Worm (Caenorhabditis elegans): ENCODE measurements around the gene ttr-6.

The ttr-6 gene

DNA sequence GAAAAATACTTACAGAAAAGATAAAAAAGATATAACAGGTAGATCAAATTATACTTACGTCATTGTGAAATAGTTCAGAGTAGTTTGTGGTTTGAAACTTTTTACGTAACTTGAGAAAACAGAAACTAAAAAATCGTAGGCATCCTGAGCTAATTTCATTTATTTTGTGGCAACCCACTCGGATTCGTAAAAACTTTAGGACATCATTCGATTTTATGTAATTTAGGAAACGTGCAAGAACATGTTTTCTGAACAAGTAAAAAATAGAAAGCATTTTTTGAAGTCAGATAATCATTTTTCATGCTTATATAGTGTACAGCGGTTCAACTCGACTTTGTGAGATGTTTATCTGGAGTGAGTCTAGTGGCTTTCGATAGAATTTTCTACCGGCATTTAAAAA is 1.8 kb upstream of the ttr-6 start, which contains the start of gene hic-1:
TSS of gene hic-1 (minus strand) at position 101 of the 400 bp plus-strand sequence.
- TF ChIP-seq F23B12.7 (tag; optimal IDR thresholded peaks at IDR 0.05; ENCODE audit: insufficient read depth) (no peak), K12H6.12 (tag; optimal IDR thresholded peaks at IDR 0.05) (no peak), mes-4 (tag; optimal IDR thresholded peaks at IDR 0.05) (no peak), F37B4.10 (GFP tag; IDR thresholded peaks at IDR 0.05) (no peak), lin-54 (GFP tag; optimal IDR thresholded peaks at IDR 0.05) (no peak), F33H1.4 (GFP tag; IDR thresholded peaks at IDR 0.05) (no peak), hlh-12 (tag; optimal IDR thresholded peaks at IDR 0.05) (no peak), nhr-80 (tag; optimal IDR thresholded peaks at IDR 0.05) (no peak), ztf-26 (tag; optimal IDR thresholded peaks at IDR 0.05) (no peak), F22D6.2 (tag; optimal IDR thresholded peaks at IDR 0.05) (no peak), egl-18 (GFP tag; IDR thresholded peaks at IDR 0.05) (no peak), ZK185.1 (tag; optimal IDR thresholded peaks at IDR 0.05; ENCODE audit: poor library complexity, severe bottlenecking) (no peak), dpff-1 (tag; optimal IDR thresholded peaks at IDR 0.05) (no peak), lin-26 (GFP tag; IDR thresholded peaks at IDR 0.05) (no peak), C17E4.6 (GFP tag; IDR thresholded peaks at IDR 0.05) (no peak), Y56A3A.18 (GFP tag; IDR thresholded peaks at IDR 0.05) (no peak), mcd-1 (GFP tag; IDR thresholded peaks at IDR 0.05) (no peak)

ce11 chrX:6593178-6593786 is 3.6 kb downstream of the ttr-6 start:
- TF ChIP-seq B0035.1 (tag; optimal IDR thresholded peaks at IDR 0.05) (peak; percentile 73), ceh-100 (GFP tag; IDR thresholded peaks at IDR 0.05) (peak; percentile 65; the same call in 1 of the 2 replicates), attf-5 (GFP tag; optimal IDR thresholded peaks at IDR 0.05) (peak; percentile 51), nfya-1 (tag; optimal IDR thresholded peaks at IDR 0.05; ENCODE audit: borderline replicate concordance, insufficient read depth) (no peak), ztf-26 (tag; optimal IDR thresholded peaks at IDR 0.05) (no peak), aptf-3 (GFP tag; IDR thresholded peaks at IDR 0.05) (peak; percentile 88; the same call in 1 of the 2 replicates), K12H6.12 (tag; optimal IDR thresholded peaks at IDR 0.05) (peak; percentile 40), F57A8.1 (GFP tag; optimal IDR thresholded peaks at IDR 0.05) (peak; percentile 62), chd-7 (tag; optimal IDR thresholded peaks at IDR 0.05) (peak; percentile 84), ztf-18 (tag; optimal IDR thresholded peaks at IDR 0.05) (peak; percentile 69), zim-3 (tag; optimal IDR thresholded peaks at IDR 0.05) (peak; percentile 77), hrde-1 (tag; optimal IDR thresholded peaks at IDR 0.05; ENCODE audit: borderline replicate concordance) (peak; percentile 56), T07F8.4 (tag; optimal IDR thresholded peaks at IDR 0.05) (peak; percentile 69), F39B2.1 (GFP tag; IDR thresholded peaks at IDR 0.05) (0 out of 2 replicates have a peak, but pooled peaks have one; percentile 66), him-1 (tag; optimal IDR thresholded peaks at IDR 0.05) (peak; percentile 90), tbx-9 (tag; optimal IDR thresholded peaks at IDR 0.05; ENCODE audit: borderline replicate concordance) (no peak), madf-8 (GFP tag; conservative IDR thresholded peaks at IDR 0.05) (no peak), lin-35 (GFP tag; optimal IDR thresholded peaks at IDR 0.05) (peak in 2 of 3 experiments; percentile 12 to 75), ceh-91 (GFP tag; IDR thresholded peaks at IDR 0.05) (no peak), K11D2.4 (GFP tag; IDR thresholded peaks at IDR 0.05) (peak; percentile 71), sea-2 (GFP tag; IDR thresholded peaks at IDR 0.05) (0 out of 2 replicates have a peak, but pooled peaks have one; percentile 13), hlh-26 (GFP tag; conservative IDR thresholded peaks at IDR 0.05) (no peak), repo-1 (tag; optimal IDR thresholded peaks at IDR 0.05) (peak; percentile 58), nfyb-1 (GFP tag; IDR thresholded peaks at IDR 0.05) (peak; percentile 87), nhr-179 (tag; optimal IDR thresholded peaks at IDR 0.05) (peak; percentile 67), bed-2 (GFP tag; IDR thresholded peaks at IDR 0.05) (no peak), mel-28 (tag; optimal IDR thresholded peaks at IDR 0.05; ENCODE audit: borderline replicate concordance) (no peak), Y53F4B.3 (GFP tag; IDR thresholded peaks at IDR 0.05) (peak; percentile 64; the same call in 1 of the 2 replicates), F37B4.10 (GFP tag; IDR thresholded peaks at IDR 0.05) (0 out of 2 replicates have a peak, but pooled peaks have one; percentile 26), madf-6 (GFP tag; IDR thresholded peaks at IDR 0.05) (no peak), ztf-22 (GFP tag; optimal IDR thresholded peaks at IDR 0.05) (no peak), lir-1 (GFP tag; conservative IDR thresholded peaks at IDR 0.05) (peak; percentile 43; the same call in 1 of the 2 replicates), F23B12.7 (tag; optimal IDR thresholded peaks at IDR 0.05; ENCODE audit: insufficient read depth) (peak; percentile 65)

Measured in whole organism, young adult.